Worm (Caenorhabditis elegans): Measurements from ENCODE around the gene clec-128.

- TF ChIP-seq snpc-4 (tag; optimal IDR thresholded peaks at IDR 0.05) (no peak), zag-1 (tag; optimal IDR thresholded peaks at IDR 0.05) (no peak), lin-13 (GFP tag; optimal IDR thresholded peaks at IDR 0.05) (no peak), elt-1 (tag; optimal IDR thresholded peaks at IDR 0.05) (no peak), nhr-77 (tag; optimal IDR thresholded peaks at IDR 0.05) (no peak), ZK546.5 (tag; optimal IDR thresholded peaks at IDR 0.05) (no peak), nhr-10 (tag; optimal IDR thresholded peaks at IDR 0.05) (no peak), ama-1 (optimal IDR thresholded peaks at IDR 0.05) (no peak), elt-3 (tag; optimal IDR thresholded peaks at IDR 0.05) (no peak), nhr-12 (tag; optimal IDR thresholded peaks at IDR 0.05) (no peak), R02D3.7 (tag; optimal IDR thresholded peaks at IDR 0.05) (no peak), nhr-21 (tag; optimal IDR thresholded peaks at IDR 0.05) (no peak)
Observed at ce11 chrII:3561561-3561960, 9.3 kb downstream of the clec-128 start, which contains the start of gene W10G11.2.
